Worm (Caenorhabditis elegans) whole organism, young adult: ENCODE data around the gene K02E2.6.

Source experiments
- B0035.1 ChIP-seq: sonication (generic microtip); optimal IDR thresholded peaks from 2 replicates; lab custom pipeline; 2016; ENCODE audit warnings: missing genetic modification characterization, mild to moderate bottlenecking, missing compliant biosample characterization, missing genotype, missing genetic modification reagents
- B0261.1 ChIP-seq: sonication (generic microtip); optimal IDR thresholded peaks from 2 replicates; lab custom pipeline; 2016; ENCODE audit warnings: mild to moderate bottlenecking, missing genetic modification characterization, moderate library complexity, missing compliant biosample characterization
- D2030.7 ChIP-seq: fragments of 200-800 bp; sonication (Bioruptor generic); IDR thresholded peaks from 2 replicates; pipeline ENCODE4 v1.3.6; 2022; ENCODE audit warnings: missing genetic modification reagents, missing genetic modification characterization, missing compliant biosample characterization
- F23B12.7 ChIP-seq: sonication (generic microtip); optimal IDR thresholded peaks from 2 replicates; lab custom pipeline; 2017; ENCODE audit warnings: missing genetic modification characterization, mild to moderate bottlenecking, missing compliant biosample characterization, antibody characterized with exemption, moderate library complexity; ENCODE audit not compliant: insufficient read depth
- F49E8.2 ChIP-seq: sonication (generic microtip); optimal IDR thresholded peaks from 3 replicates; lab custom pipeline; 2017; ENCODE audit warnings: missing genetic modification characterization, mild to moderate bottlenecking, missing compliant biosample characterization, antibody characterized with exemption, moderate library complexity; ENCODE audit not compliant: insufficient read depth
- ZK185.1 ChIP-seq: sonication (generic microtip); optimal IDR thresholded peaks from 2 replicates; lab custom pipeline; 2016; ENCODE audit warnings: mild to moderate bottlenecking, missing genetic modification characterization, missing compliant biosample characterization; ENCODE audit not compliant: poor library complexity, severe bottlenecking
- aptf-2 ChIP-seq: fragments of 200-800 bp; sonication (Bioruptor generic); conservative IDR thresholded peaks from 2 replicates; pipeline ENCODE4 v1.3.6; 2022; ENCODE audit warnings: missing genetic modification reagents, missing genetic modification characterization, missing compliant biosample characterization
- aptf-3 ChIP-seq: fragments of 200-800 bp; sonication (Bioruptor generic); IDR thresholded peaks from 2 replicates; pipeline ENCODE4 v1.3.6; 2022; ENCODE audit warnings: missing genetic modification characterization, missing compliant biosample characterization
- athp-1 ChIP-seq: sonication (generic microtip); optimal IDR thresholded peaks from 2 replicates; lab custom pipeline; 2017; ENCODE audit warnings: mild to moderate bottlenecking, missing genetic modification characterization, missing compliant biosample characterization
- attf-5 ChIP-seq: fragments of 200-800 bp; sonication (Bioruptor generic); optimal IDR thresholded peaks from 2 replicates; lab custom pipeline; 2018; ENCODE audit warnings: mild to moderate bottlenecking, missing genetic modification characterization, missing compliant biosample characterization
- attf-6 ChIP-seq: fragments of 200-800 bp; sonication (Bioruptor generic); IDR thresholded peaks from 2 replicates; pipeline ENCODE4 v1.3.6; 2022; ENCODE audit warnings: missing genetic modification reagents, missing genetic modification characterization, missing compliant biosample characterization
- bed-1 ChIP-seq: fragments of 200-800 bp; sonication (Bioruptor generic); IDR thresholded peaks from 2 replicates; pipeline ENCODE4 v1.3.6; 2022; ENCODE audit warnings: missing genetic modification reagents, missing genetic modification characterization, missing compliant biosample characterization
- bed-2 ChIP-seq: fragments of 200-800 bp; sonication (Bioruptor generic); IDR thresholded peaks from 2 replicates; pipeline ENCODE4 v1.3.6; 2022; ENCODE audit warnings: missing genetic modification reagents, missing genetic modification characterization, missing compliant biosample characterization
- cebp-1 ChIP-seq, 2 experiments: fragments of 200-800 bp in 1 of 2; sonication (Bioruptor generic) in 1 of 2; sonication (generic microtip) in 1 of 2; IDR thresholded peaks in 1 of 2; optimal IDR thresholded peaks in 1 of 2; 2 replicates each; pipeline versions ENCODE4 v1.3.6 to Lab custom; 2017 to 2022; ENCODE audit warnings: missing compliant biosample characterization in 2 of 2, missing genetic modification characterization in 2 of 2, mild to moderate bottlenecking in 1 of 2, missing genetic modification reagents in 1 of 2, moderate library complexity in 1 of 2
- ceh-100 ChIP-seq: fragments of 200-800 bp; sonication (Bioruptor generic); IDR thresholded peaks from 2 replicates; pipeline ENCODE4 v1.3.6; 2022; ENCODE audit warnings: missing genetic modification reagents, missing genetic modification characterization, missing compliant biosample characterization
- ceh-27 ChIP-seq: fragments of 200-800 bp; sonication (Bioruptor generic); optimal IDR thresholded peaks from 2 replicates; lab custom pipeline; 2018; ENCODE audit warnings: mild to moderate bottlenecking, missing genetic modification characterization, moderate library complexity, missing compliant biosample characterization
- ceh-91 ChIP-seq: fragments of 200-800 bp; sonication (Bioruptor generic); IDR thresholded peaks from 2 replicates; pipeline ENCODE4 v1.3.6; 2022; ENCODE audit warnings: missing genetic modification reagents, missing genetic modification characterization, missing compliant biosample characterization
- dox-1 ChIP-seq: fragments of 200-800 bp; sonication (Bioruptor generic); IDR thresholded peaks from 2 replicates; pipeline ENCODE4 v1.3.6; 2022; ENCODE audit warnings: missing genetic modification reagents, missing genetic modification characterization, missing compliant biosample characterization
- dpl-1 ChIP-seq: fragments of 150-350 bp; optimal IDR thresholded peaks from 2 replicates; lab custom pipeline; 2014; ENCODE audit warnings: missing biosample characterization, missing genetic modification reagents, missing genetic modification characterization
- efl-1 ChIP-seq: fragments of 150-350 bp; optimal IDR thresholded peaks from 2 replicates; lab custom pipeline; 2014; ENCODE audit warnings: missing biosample characterization, missing genetic modification reagents, missing genetic modification characterization
- egl-44 ChIP-seq: fragments of 200-800 bp; sonication (Bioruptor generic); IDR thresholded peaks from 2 replicates; pipeline ENCODE4 v1.3.6; 2022; ENCODE audit warnings: missing genetic modification reagents, missing genetic modification characterization, missing compliant biosample characterization
- egrh-3 ChIP-seq: fragments of 200-800 bp; sonication (Bioruptor generic); IDR thresholded peaks from 2 replicates; pipeline ENCODE4 v1.3.6; 2022; ENCODE audit warnings: missing genetic modification reagents, missing genetic modification characterization, missing compliant biosample characterization
- ekl-4 ChIP-seq: fragments of 200-800 bp; sonication (Bioruptor generic); IDR thresholded peaks from 2 replicates; pipeline ENCODE4 v1.3.6; 2022; ENCODE audit warnings: missing genetic modification reagents, missing genetic modification characterization, missing compliant biosample characterization
- hlh-26 ChIP-seq: fragments of 200-800 bp; sonication (Bioruptor generic); conservative IDR thresholded peaks from 2 replicates; pipeline ENCODE4 v1.3.6; 2022; ENCODE audit warnings: missing genetic modification reagents, missing genetic modification characterization, missing compliant biosample characterization
- hmg-1.2 ChIP-seq: fragments of 200-800 bp; sonication (Bioruptor generic); IDR thresholded peaks from 2 replicates; pipeline ENCODE4 v1.3.6; 2022; ENCODE audit warnings: missing genetic modification reagents, missing genetic modification characterization, missing compliant biosample characterization
- let-526 ChIP-seq: fragments of 200-800 bp; sonication (Bioruptor generic); IDR thresholded peaks from 2 replicates; pipeline ENCODE4 v1.3.6; 2022; ENCODE audit warnings: missing genetic modification reagents, missing genetic modification characterization, missing compliant biosample characterization
- lin-26 ChIP-seq: fragments of 200-800 bp; sonication (Bioruptor generic); IDR thresholded peaks from 2 replicates; pipeline ENCODE4 v1.3.6; 2022; ENCODE audit warnings: missing genetic modification reagents, missing genetic modification characterization, missing compliant biosample characterization
- lin-35 ChIP-seq, 3 experiments: fragments of 150-350 bp in 2 of 3; sonication (generic microtip) in 1 of 3; optimal IDR thresholded peaks; 2 replicates each; lab custom pipeline; 2014 to 2018; ENCODE audit warnings: missing biosample characterization in 3 of 3, missing genetic modification characterization in 3 of 3, missing genetic modification reagents in 3 of 3
- lin-54 ChIP-seq: fragments of 200-800 bp; sonication (Bioruptor generic); optimal IDR thresholded peaks from 2 replicates; lab custom pipeline; 2018; ENCODE audit warnings: mild to moderate bottlenecking, missing genetic modification characterization, missing compliant biosample characterization
- madf-6 ChIP-seq: fragments of 200-800 bp; sonication (Bioruptor generic); IDR thresholded peaks from 2 replicates; pipeline ENCODE4 v1.3.6; 2022; ENCODE audit warnings: missing genetic modification reagents, missing genetic modification characterization, missing compliant biosample characterization
- mcd-1 ChIP-seq: fragments of 200-800 bp; sonication (Bioruptor generic); IDR thresholded peaks from 2 replicates; pipeline ENCODE4 v1.3.6; 2022; ENCODE audit warnings: missing genetic modification reagents, missing genetic modification characterization, missing compliant biosample characterization
- mxl-1 ChIP-seq: sonication (generic microtip); optimal IDR thresholded peaks from 2 replicates; lab custom pipeline; 2016; ENCODE audit warnings: missing genetic modification characterization, missing compliant biosample characterization
- nhr-80 ChIP-seq: sonication (generic microtip); optimal IDR thresholded peaks from 2 replicates; lab custom pipeline; 2016; ENCODE audit warnings: missing genetic modification characterization, missing compliant biosample characterization
- pbrm-1 ChIP-seq: fragments of 200-800 bp; sonication (Bioruptor generic); IDR thresholded peaks from 2 replicates; pipeline ENCODE4 v1.3.6; 2022; ENCODE audit warnings: missing genetic modification reagents, missing genetic modification characterization, missing compliant biosample characterization
- rcor-1 ChIP-seq: fragments of 200-800 bp; sonication (Bioruptor generic); IDR thresholded peaks from 2 replicates; pipeline ENCODE4 v1.3.6; 2022; ENCODE audit warnings: missing genetic modification reagents, missing genetic modification characterization, missing compliant biosample characterization
- rec-8 ChIP-seq, 2 experiments: sonication (generic microtip); optimal IDR thresholded peaks; 2 replicates each; lab custom pipeline; 2016; ENCODE audit warnings: mild to moderate bottlenecking in 2 of 2, missing genetic modification characterization in 2 of 2, missing genetic modification reagents in 2 of 2, missing genotype in 2 of 2, missing biosample characterization in 1 of 2, missing compliant biosample characterization in 1 of 2, moderate library complexity in 1 of 2
- snpc-3.4 ChIP-seq: sonication (generic microtip); optimal IDR thresholded peaks from 2 replicates; lab custom pipeline; 2017; ENCODE audit warnings: missing genetic modification characterization, mild to moderate bottlenecking, missing compliant biosample characterization, antibody characterized with exemption, moderate library complexity, missing genotype, missing genetic modification reagents
- sptf-2 ChIP-seq: fragments of 200-800 bp; sonication (Bioruptor generic); optimal IDR thresholded peaks from 2 replicates; lab custom pipeline; 2018; ENCODE audit warnings: mild to moderate bottlenecking, missing genetic modification characterization, missing compliant biosample characterization
- tbp1 ChIP-seq: fragments of 200-800 bp; sonication (Bioruptor generic); optimal IDR thresholded peaks from 2 replicates; lab custom pipeline; 2018; ENCODE audit warnings: mild to moderate bottlenecking, missing genetic modification characterization, missing compliant biosample characterization
- unc-62 ChIP-seq: fragments of 150-350 bp; optimal IDR thresholded peaks from 2 replicates; lab custom pipeline; 2014; ENCODE audit warnings: missing biosample characterization, missing genetic modification reagents, missing genetic modification characterization
- ztf-25 ChIP-seq: fragments of 200-800 bp; sonication (Bioruptor generic); IDR thresholded peaks from 2 replicates; pipeline ENCODE4 v1.3.6; 2022; ENCODE audit warnings: missing genetic modification reagents, missing genetic modification characterization, missing compliant biosample characterization
- ztf-26 ChIP-seq: sonication (generic microtip); optimal IDR thresholded peaks from 2 replicates; lab custom pipeline; 2017; ENCODE audit warnings: missing genetic modification characterization, missing compliant biosample characterization
- ztf-28 ChIP-seq: fragments of 200-800 bp; sonication (Bioruptor generic); IDR thresholded peaks from 2 replicates; pipeline ENCODE4 v1.3.6; 2022; ENCODE audit warnings: missing genetic modification reagents, missing genetic modification characterization, missing compliant biosample characterization
- ztf-3 ChIP-seq: fragments of 200-800 bp; sonication (Bioruptor generic); optimal IDR thresholded peaks from 2 replicates; lab custom pipeline; 2018; ENCODE audit warnings: mild to moderate bottlenecking, missing genetic modification characterization, missing compliant biosample characterization

Gene K02E2.6

DNA sequence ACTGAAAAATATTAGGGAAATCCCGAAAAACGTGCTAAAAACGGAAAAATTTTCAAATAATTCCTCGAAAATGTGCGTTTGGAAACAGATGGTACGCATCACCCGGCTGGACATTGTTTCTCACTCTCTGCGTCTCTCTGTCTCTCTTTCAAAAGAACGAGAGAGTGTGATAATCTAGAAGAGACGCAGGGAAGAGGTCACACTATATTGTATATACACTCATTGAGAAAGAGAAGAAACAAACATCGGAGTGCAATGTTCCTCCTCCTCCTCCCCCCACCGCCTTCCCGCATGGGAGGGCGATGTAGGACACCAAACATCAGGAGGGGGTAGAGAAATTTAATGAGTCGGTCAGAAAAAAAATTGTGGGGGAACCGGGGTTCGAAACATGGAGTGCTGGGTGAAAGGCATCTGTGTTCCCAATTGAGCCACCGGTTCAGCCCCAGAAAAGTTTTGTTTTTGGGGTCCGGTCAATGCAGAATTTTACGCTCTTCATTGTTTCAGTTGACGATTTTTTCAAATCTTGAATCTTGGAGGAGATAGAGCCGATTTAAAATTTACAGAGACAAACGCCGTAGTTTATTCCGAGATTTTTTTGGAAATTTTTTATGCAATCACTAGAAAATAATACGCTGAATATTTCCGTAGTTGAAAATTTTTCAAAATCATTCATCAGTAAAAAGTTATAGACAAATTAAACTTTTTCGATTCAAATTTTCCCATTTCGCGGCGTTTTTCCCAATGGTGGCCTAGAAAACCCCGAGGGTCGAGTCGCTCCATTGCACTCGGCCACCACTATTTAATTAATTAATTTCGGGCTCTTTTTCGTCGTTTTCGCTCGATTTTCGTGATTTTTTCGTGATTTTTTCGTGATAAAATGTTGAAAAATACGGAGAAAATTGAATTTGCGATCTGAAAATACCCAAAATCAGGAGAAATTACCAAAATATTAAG lies 44.1 kb downstream of the K02E2.6 start:
- TF ChIP-seq ekl-4 (GFP tag; lab: Robert Waterston, UW) = no peak
- peak; percentile 45; the same call in 1 of the 2 replicates for TF ChIP-seq D2030.7 (GFP tag; lab: Robert Waterston, UW)
- TF ChIP-seq aptf-2 (GFP tag; lab: Robert Waterston, UW) = no peak
- peak in 1 of 3 experiments; percentile 51 for TF ChIP-seq lin-35 (GFP tag; optimal IDR thresholded peaks at IDR 0.05; lab: Kevin White, UChicago)
- TF ChIP-seq tbp1 (GFP tag; lab: Kevin White, UChicago) = peak; percentile 16
- peak; percentile 64 for TF ChIP-seq egrh-3 (GFP tag; lab: Robert Waterston, UW)
- TF ChIP-seq cebp-1 (GFP tag; IDR thresholded peaks at IDR 0.05; lab: Robert Waterston, UW) = no peak
- TF ChIP-seq cebp-1 (tag; optimal IDR thresholded peaks at IDR 0.05; lab: Kevin White, UChicago) = peak; percentile 33
- TF ChIP-seq bed-2 (GFP tag; lab: Robert Waterston, UW) = no peak
- TF ChIP-seq egl-44 = no peak
- TF ChIP-seq pbrm-1 (GFP tag; lab: Robert Waterston, UW) = 0 out of 2 replicates have a peak, but pooled peaks have one; percentile 11
- TF ChIP-seq aptf-3 (GFP tag; lab: Robert Waterston, UW) = no peak
- TF ChIP-seq dox-1 = peak; percentile 5; the same call in 1 of the 2 replicates
- TF ChIP-seq lin-26 (GFP tag; lab: Robert Waterston, UW) = 0 out of 2 replicates have a peak, but pooled peaks have one; percentile 41
- peak; percentile 77 for TF ChIP-seq lin-54 (GFP tag; lab: Kevin White, UChicago)
- TF ChIP-seq ZK185.1 (tag; lab: Kevin White, UChicago) = no peak
- no peak for TF ChIP-seq F23B12.7 (tag; lab: Kevin White, UChicago)
- peak; percentile 55; the same call in 1 of the 2 replicates for TF ChIP-seq ztf-28 (GFP tag; lab: Robert Waterston, UW)
- peak; percentile 14; the same call in 1 of the 2 replicates for TF ChIP-seq madf-6 (GFP tag; lab: Robert Waterston, UW)
- peak; percentile 55 for TF ChIP-seq efl-1 (GFP tag; lab: Kevin White, UChicago)
- no peak for TF ChIP-seq F49E8.2
- no peak for TF ChIP-seq snpc-3.4 (tag; lab: Kevin White, UChicago)
- no peak for TF ChIP-seq bed-1 (GFP tag; lab: Robert Waterston, UW)
- TF ChIP-seq dpl-1 (GFP tag; lab: Kevin White, UChicago) = peak; percentile 46
- TF ChIP-seq hmg-1.2 (GFP tag; lab: Robert Waterston, UW) = peak; percentile 66; the same call in 1 of the 2 replicates
- TF ChIP-seq nhr-80 (tag; lab: Kevin White, UChicago) = peak; percentile 37
- TF ChIP-seq ceh-91 (GFP tag; lab: Robert Waterston, UW) = peak; percentile 29; the same call in 1 of the 2 replicates
- TF ChIP-seq ceh-100 (GFP tag; lab: Robert Waterston, UW) = no peak
- TF ChIP-seq ceh-27 (GFP tag; lab: Kevin White, UChicago) = peak; percentile 64
- no peak for TF ChIP-seq rcor-1 (GFP tag; lab: Robert Waterston, UW)
- TF ChIP-seq unc-62 = peak; percentile 23
- no peak for TF ChIP-seq ztf-3 (GFP tag; lab: Kevin White, UChicago)
- TF ChIP-seq mcd-1 (GFP tag; lab: Robert Waterston, UW) = peak; percentile 41
- peak; percentile 20 for TF ChIP-seq ztf-26 (tag; lab: Kevin White, UChicago)

- TF ChIP-seq snpc-3.4 (tag; lab: Kevin White, UChicago) (no peak), rec-8 (tag; optimal IDR thresholded peaks at IDR 0.05; lab: Kevin White, UChicago) (no peak), attf-5 (no peak), let-526 (GFP tag; lab: Robert Waterston, UW) (no peak), attf-6 (GFP tag; lab: Robert Waterston, UW) (no peak), sptf-2 (GFP tag; lab: Kevin White, UChicago) (no peak), efl-1 (GFP tag; lab: Kevin White, UChicago) (no peak), athp-1 (tag; lab: Kevin White, UChicago) (no peak), bed-1 (GFP tag; lab: Robert Waterston, UW) (no peak), mxl-1 (no peak), hlh-26 (GFP tag; lab: Robert Waterston, UW) (no peak), ztf-25 (GFP tag; lab: Robert Waterston, UW) (no peak), pbrm-1 (GFP tag; lab: Robert Waterston, UW) (no peak), B0261.1 (tag; lab: Kevin White, UChicago) (no peak), ekl-4 (GFP tag; lab: Robert Waterston, UW) (no peak), B0035.1 (tag; lab: Kevin White, UChicago) (no peak)
These were observed 44.7 kb downstream of the K02E2.6 start, which contains the start of the genes fce-2 and F48F5.8 for ce11 chrV:20425183-20425400. Gene fce-2, plus strand, starts transcription at chrV:20425301. Gene F48F5.8, plus strand, starts transcription at chrV:20425342.
